Fruit fly (Drosophila melanogaster) whole organism, prepupa: ENCODE measurements around the gene Teh1.

ENCODE experiments used
- CG10669 ChIP-seq: fragments of 200-800 bp; sonication (Bioruptor generic); optimal IDR thresholded peaks from 3 replicates; lab custom pipeline; 2018; ENCODE audit warnings: missing biosample characterization, mild to moderate bottlenecking, missing genetic modification characterization, moderate library complexity
- Hr39 ChIP-seq: fragments of 200-800 bp; sonication (Bioruptor generic); optimal IDR thresholded peaks from 2 replicates; lab custom pipeline; 2016; ENCODE audit warnings: missing biosample characterization, missing genetic modification characterization
- Hr4 ChIP-seq: fragments of 200-800 bp; sonication (Bioruptor generic); optimal IDR thresholded peaks from 3 replicates; lab custom pipeline; 2016; ENCODE audit warnings: missing biosample characterization, missing genetic modification characterization
- OdsH ChIP-seq: fragments of 200-800 bp; sonication (Bioruptor generic); optimal IDR thresholded peaks from 3 replicates; lab custom pipeline; 2016; ENCODE audit warnings: missing biosample characterization, missing genetic modification characterization
- Smox ChIP-seq: fragments of 200-800 bp; sonication (Bioruptor generic); optimal IDR thresholded peaks from 3 replicates; lab custom pipeline; 2016; ENCODE audit warnings: missing biosample characterization, missing genetic modification characterization
- Sox14 ChIP-seq: fragments of 200-800 bp; sonication (Bioruptor generic); optimal IDR thresholded peaks from 3 replicates; lab custom pipeline; 2016; ENCODE audit warnings: missing biosample characterization, missing genetic modification characterization
- Sox15 ChIP-seq: fragments of 200-800 bp; sonication (Bioruptor generic); optimal IDR thresholded peaks from 3 replicates; lab custom pipeline; 2016; ENCODE audit warnings: missing biosample characterization, missing genetic modification characterization
- achi ChIP-seq: fragments of 200-800 bp; sonication (Bioruptor generic); optimal IDR thresholded peaks from 3 replicates; lab custom pipeline; 2016; ENCODE audit warnings: missing biosample characterization, missing genetic modification characterization
- spab ChIP-seq: fragments of 200-800 bp; sonication (Bioruptor generic); optimal IDR thresholded peaks from 2 replicates; lab custom pipeline; 2017; ENCODE audit warnings: missing biosample characterization, mild to moderate bottlenecking, missing genetic modification characterization, missing genetic modification reagents
- topi ChIP-seq: fragments of 200-800 bp; sonication (Bioruptor generic); optimal IDR thresholded peaks from 3 replicates; lab custom pipeline; 2016; ENCODE audit warnings: missing biosample characterization, missing genetic modification characterization

dm6 chr3R:9879288-9879687 is 11.4 kb upstream of the Teh1 start:
- TF ChIP-seq Hr4, result no peak
- TF ChIP-seq Hr39 (GFP tag; lab: Kevin White, UChicago), result no peak
- no peak for TF ChIP-seq OdsH (GFP tag; lab: Kevin White, UChicago)
- no peak for TF ChIP-seq Sox15
- TF ChIP-seq Sox14 (GFP tag; lab: Kevin White, UChicago), result no peak
- TF ChIP-seq CG10669 (GFP tag; lab: Kevin White, UChicago), result no peak
- TF ChIP-seq achi, result no peak
- TF ChIP-seq spab (GFP tag; lab: Kevin White, UChicago), result no peak
- no peak for TF ChIP-seq topi (GFP tag; lab: Kevin White, UChicago)
- no peak for TF ChIP-seq Smox (GFP tag; lab: Kevin White, UChicago)
